Fruit fly (Drosophila melanogaster) whole organism, embryonic: Measurements from ENCODE around the gene slif.
A peak's percentile ranks its signal among the peaks of the same experiment; 100 is the strongest.

ENCODE experiments used
- CG11093 ChIP-seq: fragments of 200-800 bp; sonication (Bioruptor generic); IDR thresholded peaks from 3 replicates; pipeline ENCODE4 v1.3.6; 2022; ENCODE audit warnings: missing biosample characterization, missing genetic modification characterization
- CG11723 ChIP-seq: fragments of 200-800 bp; sonication (Bioruptor generic); optimal IDR thresholded peaks from 2 replicates; lab custom pipeline; 2017; ENCODE audit warnings: missing biosample characterization, mild to moderate bottlenecking, missing genetic modification characterization
- CG6272 ChIP-seq: fragments of 200-800 bp; sonication (Bioruptor generic); IDR thresholded peaks from 2 replicates; pipeline ENCODE4 v1.3.6; 2022; ENCODE audit warnings: missing biosample characterization, missing genetic modification characterization
- CG6683 ChIP-seq: fragments of 200-800 bp; sonication (Bioruptor generic); optimal IDR thresholded peaks from 2 replicates; lab custom pipeline; 2017; ENCODE audit warnings: missing biosample characterization, mild to moderate bottlenecking, missing genetic modification characterization, missing genetic modification reagents
- Med ChIP-seq: fragments of 200-800 bp; sonication (Bioruptor generic); peaks from one replicate; lab custom pipeline; 2016; ENCODE audit warnings: missing biosample characterization, missing genetic modification characterization, mild to moderate bottlenecking, inconsistent platforms, moderate library complexity
- ap ChIP-seq: fragments of 200-800 bp; sonication (Bioruptor generic); IDR thresholded peaks from 2 replicates; pipeline ENCODE4 v1.3.6; 2022; ENCODE audit warnings: missing biosample characterization, missing genetic modification characterization

DNA sequence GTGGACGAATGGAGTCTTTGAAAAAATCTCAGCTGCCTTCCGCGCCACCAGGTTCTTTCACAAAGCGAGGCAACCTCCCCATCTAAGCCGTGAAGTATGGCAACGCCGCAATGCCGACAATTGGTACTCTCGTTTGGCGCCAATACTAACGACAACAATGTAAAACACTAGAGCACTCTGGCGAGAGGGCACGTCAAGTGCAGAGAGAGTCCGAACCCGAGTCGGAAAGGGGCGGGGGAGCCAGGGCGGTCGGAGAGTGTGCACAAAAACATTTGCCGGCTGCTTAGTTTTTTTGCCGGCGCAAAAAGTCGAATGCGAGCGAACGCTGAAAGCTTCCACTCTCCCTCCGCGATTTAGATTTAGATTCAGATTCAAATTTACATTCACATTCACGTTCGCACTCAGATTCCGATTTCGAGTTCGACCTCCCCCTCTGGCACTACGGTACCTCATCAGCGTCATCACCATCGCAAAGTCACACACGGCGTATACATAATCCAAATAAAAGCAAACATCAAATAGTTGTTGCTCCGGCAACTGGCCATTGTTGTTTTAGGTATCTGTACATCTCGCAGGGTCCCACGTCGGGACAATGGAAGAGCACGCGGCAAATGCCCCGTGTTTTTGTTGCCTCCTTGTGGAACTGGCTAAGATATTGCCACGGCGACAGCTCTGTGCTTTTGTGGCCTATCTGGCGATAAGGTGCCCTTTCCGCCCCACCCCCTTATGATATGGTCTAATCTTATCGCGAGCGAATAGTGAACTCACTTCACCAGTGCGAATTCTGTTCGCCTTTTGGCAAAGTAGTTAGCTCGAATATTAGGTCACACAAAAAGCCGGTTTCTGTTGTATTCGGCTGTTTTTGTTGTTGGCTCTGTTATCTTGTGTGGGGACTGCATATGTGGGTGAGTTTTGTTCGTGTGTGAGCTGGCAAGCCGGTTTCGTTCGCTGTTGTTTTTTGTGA, 42.9 kb upstream of the slif start:
- TF ChIP-seq CG11093 (GFP tag; lab: Robert Waterston, UW) = no peak
- TF ChIP-seq CG11723 = no peak
- TF ChIP-seq Med (GFP tag; lab: Kevin White, UChicago) = peak; percentile 49
- TF ChIP-seq CG6272 (GFP tag; lab: Robert Waterston, UW) = no peak
- TF ChIP-seq ap (GFP tag; lab: Robert Waterston, UW) = no peak
- no peak for TF ChIP-seq CG6683 (GFP tag; lab: Kevin White, UChicago)
